Worm (Caenorhabditis elegans) whole organism, L4 larva: ENCODE measurements around the gene ddx-19.

Source experiments
- F37D6.2 ChIP-seq: sonication (generic microtip); optimal IDR thresholded peaks from 2 replicates; lab custom pipeline; 2016; ENCODE audit warnings: mild to moderate bottlenecking, missing genetic modification characterization, missing compliant biosample characterization
- F49E8.2 ChIP-seq: sonication (generic microtip); optimal IDR thresholded peaks from 2 replicates; lab custom pipeline; 2016; ENCODE audit warnings: missing compliant biosample characterization, mild to moderate bottlenecking, missing genetic modification characterization, borderline replicate concordance
- R02D3.7 ChIP-seq: fragments of 150-350 bp; sonication (generic microtip); optimal IDR thresholded peaks from 3 replicates; lab custom pipeline; 2014; ENCODE audit warnings: missing biosample characterization, missing genetic modification characterization
- T26A8.4 ChIP-seq: fragments of 200-800 bp; sonication (Bioruptor generic); IDR thresholded peaks from 2 replicates; pipeline ENCODE4 v1.3.6; 2022; ENCODE audit warnings: missing genetic modification characterization, missing compliant biosample characterization
- Y48G9A.11 ChIP-seq: fragments of 200-800 bp; sonication (Bioruptor generic); IDR thresholded peaks from 2 replicates; pipeline ENCODE4 v1.3.6; 2022; ENCODE audit warnings: missing genetic modification reagents, missing genetic modification characterization, missing compliant biosample characterization
- aha-1 ChIP-seq: fragments of 150-350 bp; peaks from one replicate; lab custom pipeline; 2014; ENCODE audit warnings: missing biosample characterization, missing genetic modification characterization
- arid-1 ChIP-seq: fragments of 200-800 bp; sonication (Bioruptor generic); conservative IDR thresholded peaks from 2 replicates; pipeline ENCODE4 v1.3.6; 2022; ENCODE audit warnings: missing genetic modification reagents, missing genetic modification characterization, missing compliant biosample characterization
- attf-4 ChIP-seq: sonication (generic microtip); optimal IDR thresholded peaks from 3 replicates; lab custom pipeline; 2017; ENCODE audit warnings: missing biosample characterization, missing genetic modification characterization
- ceh-20 ChIP-seq: fragments of 200-800 bp; sonication (Bioruptor generic); IDR thresholded peaks from 2 replicates; pipeline ENCODE4 v1.3.6; 2022; ENCODE audit warnings: missing genetic modification reagents, missing genetic modification characterization, missing compliant biosample characterization
- ceh-28 ChIP-seq: fragments of 150-350 bp; optimal IDR thresholded peaks from 2 replicates; lab custom pipeline; 2014; ENCODE audit warnings: missing biosample characterization, missing genetic modification reagents, missing genetic modification characterization
- ceh-82 ChIP-seq: sonication (generic microtip); optimal IDR thresholded peaks from 2 replicates; lab custom pipeline; 2017; ENCODE audit warnings: missing biosample characterization, missing genetic modification characterization
- cey-2 ChIP-seq: sonication (generic microtip); optimal IDR thresholded peaks from 3 replicates; lab custom pipeline; 2017; ENCODE audit warnings: missing genetic modification characterization, mild to moderate bottlenecking, missing compliant biosample characterization, antibody characterized with exemption, borderline replicate concordance; ENCODE audit not compliant: insufficient read depth
- ctbp-1 ChIP-seq: fragments of 200-800 bp; sonication (Bioruptor generic); IDR thresholded peaks from 2 replicates; pipeline ENCODE4 v1.3.6; 2022; ENCODE audit warnings: missing genetic modification reagents, missing genetic modification characterization, missing compliant biosample characterization
- dmd-6 ChIP-seq: fragments of 200-800 bp; sonication (Bioruptor generic); IDR thresholded peaks from 2 replicates; pipeline ENCODE4 v1.3.6; 2022; ENCODE audit warnings: missing genetic modification reagents, missing genetic modification characterization, missing compliant biosample characterization
- dpl-1 ChIP-seq: fragments of 150-350 bp; optimal IDR thresholded peaks from 2 replicates; lab custom pipeline; 2014; ENCODE audit warnings: missing biosample characterization, missing genetic modification reagents, missing genetic modification characterization
- duxl-1 ChIP-seq: sonication (generic microtip); optimal IDR thresholded peaks from 2 replicates; lab custom pipeline; 2016; ENCODE audit warnings: mild to moderate bottlenecking, missing genetic modification characterization, moderate library complexity, missing compliant biosample characterization; ENCODE audit not compliant: poor library complexity
- dve-1 ChIP-seq: sonication (generic microtip); optimal IDR thresholded peaks from 2 replicates; lab custom pipeline; 2017; ENCODE audit warnings: antibody characterized with exemption, mild to moderate bottlenecking, missing genetic modification characterization, missing compliant biosample characterization; ENCODE audit not compliant: insufficient read depth
- fos-1 ChIP-seq: fragments of 150-350 bp; optimal IDR thresholded peaks from 2 replicates; lab custom pipeline; 2014; ENCODE audit warnings: missing biosample characterization, missing genetic modification characterization
- hlh-11 ChIP-seq: fragments of 200-800 bp; sonication (Bioruptor generic); optimal IDR thresholded peaks from 2 replicates; lab custom pipeline; 2018; ENCODE audit warnings: mild to moderate bottlenecking, missing genetic modification characterization, missing compliant biosample characterization
- hlh-30 ChIP-seq: sonication (generic microtip); optimal IDR thresholded peaks from 2 replicates; lab custom pipeline; 2017; ENCODE audit warnings: antibody characterized with exemption, mild to moderate bottlenecking, missing genetic modification characterization, missing compliant biosample characterization; ENCODE audit not compliant: insufficient read depth
- hmg-1.1 ChIP-seq: fragments of 200-800 bp; sonication (Bioruptor generic); IDR thresholded peaks from 2 replicates; pipeline ENCODE4 v1.3.6; 2022; ENCODE audit warnings: missing genetic modification reagents, missing genetic modification characterization, missing compliant biosample characterization
- lir-3 ChIP-seq: sonication (generic microtip); optimal IDR thresholded peaks from 2 replicates; lab custom pipeline; 2016; ENCODE audit warnings: mild to moderate bottlenecking, missing genetic modification characterization, missing compliant biosample characterization
- madf-5 ChIP-seq, 2 experiments: fragments of 200-800 bp; sonication (Bioruptor generic); IDR thresholded peaks; 2 replicates each; pipeline ENCODE4 v1.3.6; 2022; ENCODE audit warnings: missing compliant biosample characterization in 2 of 2, missing genetic modification characterization in 2 of 2
- mdl-1 ChIP-seq, 2 experiments: fragments of 150-350 bp in 1 of 2; sonication (generic microtip) in 1 of 2; optimal IDR thresholded peaks; 2 replicates each; lab custom pipeline; 2014 to 2017; ENCODE audit warnings: missing biosample characterization in 2 of 2, missing genetic modification characterization in 2 of 2
- mdt-29 ChIP-seq: fragments of 200-800 bp; sonication (Bioruptor generic); IDR thresholded peaks from 2 replicates; pipeline ENCODE4 v1.3.6; 2022; ENCODE audit warnings: missing genetic modification reagents, missing genetic modification characterization, missing compliant biosample characterization
- nhr-10 ChIP-seq: fragments of 150-350 bp; optimal IDR thresholded peaks from 2 replicates; lab custom pipeline; 2014; ENCODE audit warnings: missing biosample characterization, missing genetic modification characterization
- nhr-102 ChIP-seq: sonication (generic microtip); optimal IDR thresholded peaks from 2 replicates; lab custom pipeline; 2016; ENCODE audit warnings: mild to moderate bottlenecking, missing genetic modification characterization, moderate library complexity, missing compliant biosample characterization
- nhr-28 ChIP-seq: fragments of 150-350 bp; optimal IDR thresholded peaks from 2 replicates; lab custom pipeline; 2014; ENCODE audit warnings: missing biosample characterization, missing genetic modification characterization
- nhr-77 ChIP-seq: fragments of 150-350 bp; optimal IDR thresholded peaks from 2 replicates; lab custom pipeline; 2014; ENCODE audit warnings: missing biosample characterization, missing genetic modification characterization
- pqm-1 ChIP-seq: sonication (generic microtip); optimal IDR thresholded peaks from 2 replicates; lab custom pipeline; 2017; ENCODE audit warnings: missing biosample characterization, missing genetic modification characterization
- saeg-2 ChIP-seq: fragments of 200-800 bp; sonication (Bioruptor generic); IDR thresholded peaks from 2 replicates; pipeline ENCODE4 v1.3.6; 2022; ENCODE audit warnings: missing genetic modification reagents, missing genetic modification characterization, missing compliant biosample characterization
- unc-62 ChIP-seq, 3 experiments: fragments of 150-350 bp in 1 of 3; sonication (generic microtip); optimal IDR thresholded peaks in 2 of 3; peaks in 1 of 3; 1 replicate in 1 of 3; 2 replicates in 2 of 3; lab custom pipeline; 2014 to 2017; ENCODE audit warnings: missing biosample characterization in 3 of 3, missing genetic modification characterization in 3 of 3, missing genetic modification reagents in 3 of 3, missing genotype in 1 of 3
- vab-7 ChIP-seq: fragments of 200-800 bp; sonication (Bioruptor generic); IDR thresholded peaks from 2 replicates; pipeline ENCODE4 v1.3.6; 2022; ENCODE audit warnings: missing genetic modification reagents, missing genetic modification characterization, missing compliant biosample characterization
- zfp-2 ChIP-seq: sonication (generic microtip); optimal IDR thresholded peaks from 2 replicates; lab custom pipeline; 2016; ENCODE audit warnings: mild to moderate bottlenecking, missing genetic modification characterization, missing compliant biosample characterization
- zip-11 ChIP-seq: fragments of 200-800 bp; sonication (Bioruptor generic); IDR thresholded peaks from 2 replicates; pipeline ENCODE4 v1.3.6; 2022; ENCODE audit warnings: missing genetic modification characterization, missing compliant biosample characterization
- zip-2 ChIP-seq: fragments of 150-350 bp; optimal IDR thresholded peaks from 2 replicates; lab custom pipeline; 2014; ENCODE audit warnings: missing biosample characterization, missing genetic modification characterization
- ztf-11 ChIP-seq: fragments of 150-350 bp; optimal IDR thresholded peaks from 2 replicates; lab custom pipeline; 2014; ENCODE audit warnings: missing biosample characterization, missing genetic modification characterization
- ztf-7 ChIP-seq: fragments of 150-350 bp; optimal IDR thresholded peaks from 2 replicates; lab custom pipeline; 2014; ENCODE audit warnings: missing biosample characterization, missing genetic modification characterization

Gene ddx-19

DNA sequence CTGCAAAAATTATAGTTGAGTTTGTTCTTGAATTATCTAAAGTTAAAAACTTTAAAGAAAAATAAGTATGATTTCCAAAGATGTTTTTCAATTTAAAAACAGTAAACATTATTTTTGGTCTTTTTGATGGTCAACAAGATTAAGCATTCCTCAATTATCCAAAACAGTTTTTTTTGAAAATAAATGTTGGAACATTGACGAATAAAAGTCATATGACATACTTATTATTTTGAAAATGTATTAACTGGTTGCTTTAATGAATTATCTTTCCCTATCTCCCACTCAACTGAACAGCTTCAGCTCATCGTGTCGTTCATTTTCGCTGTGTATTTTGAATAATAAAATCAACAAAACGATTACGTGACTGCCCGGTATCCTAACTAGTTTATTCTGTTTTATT is 27.6 kb upstream of the ddx-19 start:
- TF ChIP-seq aha-1 (peak; percentile 92), nhr-10 (no peak)

ce11 chrII:8859596-8859995 is 25.1 kb upstream of the ddx-19 start, which contains the start of gene snb-6:
TSS of gene snb-6 (minus strand) at chrII:8859696.
- TF ChIP-seq zip-11 (no peak), cey-2 (tag; lab: Kevin White, UChicago) (no peak), madf-5 (GFP tag; IDR thresholded peaks at IDR 0.05; lab: Robert Waterston, UW) (no peak), nhr-77 (tag; lab: Kevin White, UChicago) (no peak), ceh-28 (tag; lab: Kevin White, UChicago) (no peak), unc-62 (GFP tag; optimal IDR thresholded peaks at IDR 0.05 in 1 of 2; lab: Kevin White, UChicago) (peak in 1 of 2 experiments; percentile 40), unc-62 (tag; optimal IDR thresholded peaks at IDR 0.05; lab: Kevin White, UChicago) (no peak)

DNA sequence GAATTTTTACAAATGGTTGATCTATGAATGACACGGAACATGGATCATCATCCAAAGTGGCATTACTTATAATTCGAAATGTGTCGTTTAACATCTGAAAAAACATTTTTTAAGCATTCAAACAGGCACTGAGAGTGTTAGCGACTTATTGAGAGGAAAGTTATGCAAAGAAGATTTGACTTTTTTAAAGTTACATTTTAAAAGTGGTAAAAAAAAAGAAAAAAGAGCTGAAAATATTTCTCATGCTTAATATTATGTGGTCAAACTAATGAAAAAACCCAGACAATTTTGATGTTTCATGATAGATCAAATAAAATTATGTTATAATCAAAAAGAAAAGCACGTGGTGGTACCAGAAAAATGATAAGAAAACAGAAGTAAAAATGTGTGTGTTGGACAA is 19.6 kb upstream of the ddx-19 start, which contains the start of gene npr-20:
Gene npr-20 (minus strand): TSS at position 101 of the 400 bp plus-strand sequence.
- TF ChIP-seq duxl-1 (tag; lab: Kevin White, UChicago) (no peak), F37D6.2 (tag; lab: Kevin White, UChicago) (no peak), dpl-1 (GFP tag; lab: Kevin White, UChicago) (no peak), saeg-2 (GFP tag; lab: Robert Waterston, UW) (no peak), dmd-6 (no peak), F49E8.2 (tag; lab: Kevin White, UChicago) (no peak), ceh-82 (no peak), ztf-11 (tag; lab: Kevin White, UChicago) (no peak), ceh-20 (GFP tag; lab: Robert Waterston, UW) (no peak), ztf-7 (no peak), ceh-28 (tag; lab: Kevin White, UChicago) (no peak)

DNA sequence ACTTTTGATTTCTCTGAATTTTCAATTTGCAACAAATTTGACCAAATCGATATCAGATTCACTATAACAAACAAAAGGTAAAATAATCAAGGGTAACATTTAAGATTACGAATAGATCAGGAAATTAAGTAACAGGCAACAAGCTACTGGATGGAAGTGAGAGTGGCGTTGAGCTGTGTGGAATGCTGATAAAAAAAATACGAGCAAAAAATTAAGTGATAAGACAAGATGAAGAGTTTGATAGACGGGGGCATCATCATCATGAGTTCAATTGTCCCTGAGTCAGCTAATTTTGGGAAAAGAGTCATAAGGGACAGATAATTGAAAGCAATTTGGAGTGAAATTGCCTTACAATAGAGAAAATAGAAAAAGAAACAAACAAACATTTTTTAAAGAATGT is 17.9 kb upstream of the ddx-19 start:
- TF ChIP-seq hlh-30 (tag; lab: Kevin White, UChicago), result peak; percentile 8
- no peak for TF ChIP-seq vab-7 (GFP tag; lab: Robert Waterston, UW)
- no peak for TF ChIP-seq dve-1 (tag; lab: Kevin White, UChicago)
- peak; percentile 34 for TF ChIP-seq nhr-28 (tag; lab: Kevin White, UChicago)
- no peak for TF ChIP-seq fos-1 (tag; lab: Kevin White, UChicago)
- TF ChIP-seq attf-4 (tag; lab: Kevin White, UChicago), result no peak
- no peak for TF ChIP-seq T26A8.4 (GFP tag; lab: Robert Waterston, UW)
- TF ChIP-seq zfp-2 (tag; lab: Kevin White, UChicago), result no peak
- TF ChIP-seq cey-2 (tag; lab: Kevin White, UChicago), result no peak
- TF ChIP-seq arid-1, result no peak
- peak; percentile 58 for TF ChIP-seq hlh-11 (tag; lab: Kevin White, UChicago)
- TF ChIP-seq aha-1, result peak; percentile 25
- no peak for TF ChIP-seq nhr-102 (tag; lab: Kevin White, UChicago)
- peak; percentile 80 for TF ChIP-seq pqm-1
- no peak for TF ChIP-seq lir-3
- peak; percentile 76 for TF ChIP-seq dmd-6
- TF ChIP-seq, all 104 proteins: peak for 6

- TF ChIP-seq R02D3.7 (tag; lab: Kevin White, UChicago) (no peak), mdl-1 (tag; optimal IDR thresholded peaks at IDR 0.05; lab: Kevin White, UChicago) (no peak), mdt-29 (GFP tag; lab: Robert Waterston, UW) (no peak), hmg-1.1 (GFP tag; lab: Robert Waterston, UW) (no peak), cey-2 (tag; lab: Kevin White, UChicago) (no peak), ctbp-1 (GFP tag; lab: Robert Waterston, UW) (no peak), Y48G9A.11 (GFP tag; lab: Robert Waterston, UW) (no peak), zip-2 (tag; lab: Kevin White, UChicago) (no peak)
Measured at ce11 chrII:8873842-8874241, 10.9 kb upstream of the ddx-19 start, which contains the start of gene T07D4.2. TSS of gene T07D4.2 (minus strand) at chrII:8873942.
